Worm (Caenorhabditis elegans): Measurements from ENCODE around the gene K09C8.2.

ce11 chrX:10958427-10958826, 809 bp upstream of the K09C8.2 start, which contains the start of gene nlp-19:
- TF ChIP-seq him-1 (tag; optimal IDR thresholded peaks at IDR 0.05), result no peak
- TF ChIP-seq dao-5 (tag; optimal IDR thresholded peaks at IDR 0.05), result no peak
- TF ChIP-seq W03F9.2 (tag; optimal IDR thresholded peaks at IDR 0.05), result no peak

All from whole organism, L4/young adult.